Fruit fly (Drosophila melanogaster) whole organism, embryonic: ENCODE measurements around the gene CG44158.

Experiments
- Ada2b ChIP-seq: fragments of 200-800 bp; sonication (Bioruptor generic); IDR thresholded peaks from 2 replicates; pipeline ENCODE4 v1.3.6; 2022; ENCODE audit warnings: missing biosample characterization, missing genetic modification characterization
- CG1024 ChIP-seq: fragments of 200-800 bp; sonication (Bioruptor generic); IDR thresholded peaks from 2 replicates; pipeline ENCODE4 v1.3.6; 2022; ENCODE audit warnings: missing biosample characterization, missing genetic modification characterization
- CG10654 ChIP-seq: fragments of 200-800 bp; sonication (Bioruptor generic); optimal IDR thresholded peaks from 2 replicates; lab custom pipeline; 2016; ENCODE audit warnings: missing biosample characterization, missing genetic modification characterization
- CG12071 ChIP-seq: fragments of 200-800 bp; sonication (Bioruptor generic); optimal IDR thresholded peaks from 3 replicates; lab custom pipeline; 2018; ENCODE audit warnings: missing biosample characterization, mild to moderate bottlenecking, missing genetic modification characterization
- CG12104 ChIP-seq: fragments of 200-800 bp; sonication (Bioruptor generic); optimal IDR thresholded peaks from 3 replicates; lab custom pipeline; 2016; ENCODE audit warnings: missing biosample characterization, missing genetic modification characterization
- CG14050 ChIP-seq: fragments of 200-800 bp; sonication (Bioruptor generic); IDR thresholded peaks from 3 replicates; pipeline ENCODE4 v1.3.6; 2022; ENCODE audit warnings: missing biosample characterization, missing genetic modification characterization
- CG18476 ChIP-seq: fragments of 200-800 bp; sonication (Bioruptor generic); optimal IDR thresholded peaks from 2 replicates; lab custom pipeline; 2016; ENCODE audit warnings: missing biosample characterization, mild to moderate bottlenecking, missing genetic modification characterization
- CG2120 ChIP-seq: fragments of 200-800 bp; sonication (Bioruptor generic); optimal IDR thresholded peaks from 3 replicates; lab custom pipeline; 2016; ENCODE audit warnings: missing biosample characterization, missing genetic modification characterization
- CG31365 ChIP-seq: fragments of 200-800 bp; sonication (Bioruptor generic); optimal IDR thresholded peaks from 2 replicates; lab custom pipeline; 2018; ENCODE audit warnings: missing biosample characterization, mild to moderate bottlenecking, missing genetic modification characterization
- CG4424 ChIP-seq: fragments of 200-800 bp; sonication (Bioruptor generic); optimal IDR thresholded peaks from 3 replicates; lab custom pipeline; 2016; ENCODE audit warnings: missing biosample characterization, missing genetic modification characterization
- CG5180 ChIP-seq: fragments of 200-800 bp; sonication (Bioruptor generic); optimal IDR thresholded peaks from 3 replicates; lab custom pipeline; 2017; ENCODE audit warnings: missing biosample characterization, missing genetic modification characterization, mild to moderate bottlenecking, moderate library complexity, missing genetic modification reagents
- CG6254 ChIP-seq: fragments of 200-800 bp; sonication (Bioruptor generic); optimal IDR thresholded peaks from 3 replicates; lab custom pipeline; 2017; ENCODE audit warnings: mild to moderate bottlenecking, missing biosample characterization, missing genetic modification reagents, missing genetic modification characterization
- CG6689 ChIP-seq: fragments of 200-800 bp; sonication (Bioruptor generic); IDR thresholded peaks from 2 replicates; pipeline ENCODE4 v1.3.6; 2022; ENCODE audit warnings: missing biosample characterization, missing genetic modification characterization
- CG8478 ChIP-seq: fragments of >200 bp; optimal IDR thresholded peaks from 2 replicates; lab custom pipeline; 2018
- CHES-1-like ChIP-seq: fragments of 200-800 bp; sonication (Bioruptor generic); optimal IDR thresholded peaks from 2 replicates; lab custom pipeline; 2016; ENCODE audit warnings: missing biosample characterization, missing genetic modification characterization
- CoRest ChIP-seq: fragments of 200-800 bp; sonication (Bioruptor generic); optimal IDR thresholded peaks from 3 replicates; lab custom pipeline; 2018; ENCODE audit warnings: missing biosample characterization, mild to moderate bottlenecking, missing genetic modification characterization, moderate library complexity
- H15 ChIP-seq: fragments of 200-800 bp; sonication (Bioruptor generic); IDR thresholded peaks from 3 replicates; pipeline ENCODE4 v1.3.6; 2022; ENCODE audit warnings: missing biosample characterization, missing genetic modification characterization
- HLH54F ChIP-seq: fragments of 200-800 bp; sonication (Bioruptor generic); optimal IDR thresholded peaks from 3 replicates; lab custom pipeline; 2016; ENCODE audit warnings: missing biosample characterization, missing genetic modification characterization
- HmgZ ChIP-seq: fragments of 200-800 bp; sonication (Bioruptor generic); optimal IDR thresholded peaks from 2 replicates; lab custom pipeline; 2018; ENCODE audit warnings: missing biosample characterization, mild to moderate bottlenecking, missing genetic modification characterization
- Lhr ChIP-seq: fragments of 200-800 bp; sonication (Bioruptor generic); optimal IDR thresholded peaks from 3 replicates; lab custom pipeline; 2017; ENCODE audit warnings: mild to moderate bottlenecking, missing biosample characterization, missing genetic modification reagents, missing genetic modification characterization
- Mad ChIP-seq: fragments of 200-800 bp; sonication (Bioruptor generic); optimal IDR thresholded peaks from 2 replicates; lab custom pipeline; 2016; ENCODE audit warnings: missing biosample characterization, missing genetic modification characterization
- Nf-YC ChIP-seq: fragments of 200-800 bp; optimal IDR thresholded peaks from 3 replicates; lab custom pipeline; 2019; ENCODE audit warnings: missing biosample characterization, mild to moderate bottlenecking, missing genetic modification characterization, moderate library complexity
- Oaz ChIP-seq: fragments of 200-800 bp; sonication (Bioruptor generic); IDR thresholded peaks from 2 replicates; pipeline ENCODE4 v1.3.6; 2022; ENCODE audit warnings: missing biosample characterization, missing genetic modification characterization
- Opbp ChIP-seq: fragments of 200-800 bp; sonication (Bioruptor generic); IDR thresholded peaks from 3 replicates; pipeline ENCODE4 v1.3.6; 2022; ENCODE audit warnings: missing biosample characterization, missing genetic modification characterization; ENCODE audit not compliant: partially characterized antibody
- Xbp1 ChIP-seq: fragments of 200-800 bp; sonication (Bioruptor generic); optimal IDR thresholded peaks from 3 replicates; lab custom pipeline; 2016; ENCODE audit warnings: missing biosample characterization, mild to moderate bottlenecking, missing genetic modification characterization
- ac ChIP-seq: fragments of 200-800 bp; sonication (Bioruptor generic); optimal IDR thresholded peaks from 3 replicates; lab custom pipeline; 2017; ENCODE audit warnings: missing biosample characterization, mild to moderate bottlenecking, missing genetic modification characterization
- ara ChIP-seq: fragments of 200-800 bp; sonication (Bioruptor generic); IDR thresholded peaks from 2 replicates; pipeline ENCODE4 v1.3.6; 2022; ENCODE audit warnings: missing biosample characterization, missing genetic modification characterization
- bsh ChIP-seq, 2 experiments: fragments of 200-800 bp; sonication (Bioruptor generic); optimal IDR thresholded peaks; 2 replicates each; lab custom pipeline; 2017 to 2018; ENCODE audit warnings: mild to moderate bottlenecking in 2 of 2, missing biosample characterization in 2 of 2, missing genetic modification characterization in 2 of 2, moderate library complexity in 1 of 2
- btn ChIP-seq: fragments of 200-800 bp; sonication (Bioruptor generic); optimal IDR thresholded peaks from 2 replicates; lab custom pipeline; 2016; ENCODE audit warnings: missing biosample characterization, missing genetic modification characterization
- cad ChIP-seq: fragments of >200 bp; optimal IDR thresholded peaks from 2 replicates; lab custom pipeline; 2017; ENCODE audit warnings: missing biosample characterization, missing genetic modification characterization
- corto ChIP-seq: fragments of 200-800 bp; sonication (Bioruptor generic); optimal IDR thresholded peaks from 2 replicates; lab custom pipeline; 2016; ENCODE audit warnings: missing biosample characterization, mild to moderate bottlenecking, missing genetic modification characterization, moderate library complexity
- crol ChIP-seq: fragments of 200-800 bp; sonication (Bioruptor generic); IDR thresholded peaks from 2 replicates; pipeline ENCODE4 v1.3.6; 2022; ENCODE audit warnings: missing biosample characterization, missing genetic modification characterization
- disco-r ChIP-seq: fragments of 200-800 bp; sonication (Bioruptor generic); optimal IDR thresholded peaks from 2 replicates; lab custom pipeline; 2016; ENCODE audit warnings: missing biosample characterization, missing genetic modification characterization
- dm ChIP-seq: fragments of 200-800 bp; sonication (Bioruptor generic); optimal IDR thresholded peaks from 3 replicates; lab custom pipeline; 2016; ENCODE audit warnings: missing biosample characterization, missing genetic modification characterization
- esg ChIP-seq: fragments of 200-800 bp; sonication (Bioruptor generic); conservative IDR thresholded peaks from 2 replicates; pipeline ENCODE4 v1.3.6; 2022; ENCODE audit warnings: missing biosample characterization, missing genetic modification characterization
- ewg ChIP-seq: fragments of 200-800 bp; sonication (Bioruptor generic); optimal IDR thresholded peaks from 3 replicates; lab custom pipeline; 2017; ENCODE audit warnings: mild to moderate bottlenecking, missing biosample characterization, missing genetic modification reagents, missing genetic modification characterization
- fd102C ChIP-seq: fragments of 200-800 bp; sonication (Bioruptor generic); optimal IDR thresholded peaks from 2 replicates; lab custom pipeline; 2018; ENCODE audit warnings: missing biosample characterization, mild to moderate bottlenecking, missing genetic modification characterization, moderate library complexity
- fru ChIP-seq: fragments of >200 bp; optimal IDR thresholded peaks from 2 replicates; lab custom pipeline; 2017
- gem ChIP-seq: fragments of 200-800 bp; sonication (Bioruptor generic); optimal IDR thresholded peaks from 2 replicates; lab custom pipeline; 2019; ENCODE audit warnings: missing biosample characterization, mild to moderate bottlenecking, missing genetic modification characterization, moderate library complexity
- gsb ChIP-seq: fragments of 200-800 bp; sonication (Bioruptor generic); IDR thresholded peaks from 2 replicates; pipeline ENCODE4 v1.3.6; 2022; ENCODE audit warnings: missing biosample characterization, missing genetic modification characterization
- lilli ChIP-seq: fragments of 200-800 bp; sonication (Bioruptor generic); optimal IDR thresholded peaks from 3 replicates; lab custom pipeline; 2016; ENCODE audit warnings: missing biosample characterization, missing genetic modification characterization
- mld ChIP-seq: fragments of 200-800 bp; sonication (Bioruptor generic); IDR thresholded peaks from 3 replicates; pipeline ENCODE4 v1.3.6; 2022; ENCODE audit warnings: missing biosample characterization, missing genetic modification characterization; ENCODE audit not compliant: partially characterized antibody
- nau ChIP-seq: fragments of 200-800 bp; sonication (Bioruptor generic); optimal IDR thresholded peaks from 3 replicates; lab custom pipeline; 2017; ENCODE audit warnings: missing biosample characterization, mild to moderate bottlenecking, missing genetic modification characterization, missing genetic modification reagents
- onecut ChIP-seq: fragments of 200-800 bp; sonication (Bioruptor generic); IDR thresholded peaks from 2 replicates; pipeline ENCODE4 v1.3.6; 2022; ENCODE audit warnings: missing biosample characterization, missing genetic modification characterization
- phol ChIP-seq: fragments of 200-800 bp; sonication (Bioruptor generic); optimal IDR thresholded peaks from 3 replicates; lab custom pipeline; 2018; ENCODE audit warnings: missing biosample characterization, mild to moderate bottlenecking, missing genetic modification characterization, moderate library complexity
- pzg ChIP-seq: fragments of 200-800 bp; sonication (Bioruptor generic); optimal IDR thresholded peaks from 3 replicates; lab custom pipeline; 2018; ENCODE audit warnings: missing biosample characterization, mild to moderate bottlenecking, missing genetic modification characterization, moderate library complexity
- scrt ChIP-seq: fragments of 200-800 bp; sonication (Bioruptor generic); optimal IDR thresholded peaks from 2 replicates; lab custom pipeline; 2018; ENCODE audit warnings: missing biosample characterization, mild to moderate bottlenecking, missing genetic modification characterization, moderate library complexity
- slbo ChIP-seq: fragments of 200-800 bp; sonication (Bioruptor generic); IDR thresholded peaks from 2 replicates; pipeline ENCODE4 v1.3.6; 2022; ENCODE audit warnings: missing biosample characterization, missing genetic modification characterization
- tin ChIP-seq: fragments of 200-800 bp; sonication (Bioruptor generic); optimal IDR thresholded peaks from 3 replicates; lab custom pipeline; 2016; ENCODE audit warnings: missing biosample characterization, missing genetic modification characterization
- z ChIP-seq: fragments of 200-800 bp; sonication (Bioruptor generic); IDR thresholded peaks from 3 replicates; pipeline ENCODE4 v1.3.6; 2022; ENCODE audit warnings: missing biosample characterization, missing genetic modification characterization

Gene CG44158

DNA sequence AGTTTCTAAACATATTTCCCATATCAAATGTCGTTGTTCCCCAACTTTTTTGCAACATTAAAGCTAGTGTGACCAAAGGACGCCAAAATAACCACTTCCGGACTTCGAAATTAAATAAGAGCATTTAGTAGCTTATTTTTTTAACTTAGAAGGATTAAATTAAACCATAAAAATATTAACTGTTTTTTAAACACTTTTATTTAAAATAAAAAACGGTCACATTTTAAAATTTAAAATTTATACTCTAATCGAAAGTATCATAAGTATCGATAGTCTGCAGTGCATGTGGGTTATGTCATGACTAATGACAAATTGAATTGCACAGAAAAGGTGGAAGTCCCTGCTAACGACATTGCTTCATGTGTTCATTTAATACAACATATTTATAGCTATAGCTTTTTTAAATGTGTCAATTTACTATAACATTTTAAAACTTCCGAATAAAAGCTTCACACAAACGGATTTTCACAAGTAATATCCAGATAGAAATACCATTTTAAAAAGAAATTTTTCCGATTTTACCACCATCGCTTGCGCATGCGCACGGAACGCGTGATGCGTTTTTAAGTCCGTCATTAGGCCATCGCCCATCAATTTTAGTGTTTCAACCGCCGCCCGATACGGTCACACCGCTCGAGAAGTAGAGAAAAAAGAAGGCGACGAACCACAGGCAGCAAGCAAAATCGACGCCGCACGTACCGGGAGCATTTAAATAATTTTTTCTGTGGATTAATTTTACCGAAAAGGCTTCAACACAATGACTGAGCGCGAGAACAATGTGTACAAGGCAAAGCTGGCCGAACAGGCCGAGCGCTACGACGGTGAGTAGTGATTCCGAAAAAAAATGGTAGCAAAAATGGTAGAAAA, 33.7 kb downstream of the CG44158 start, which contains the start of the genes CG7156 and 14-3-3epsilon (continued):
- no peak for TF ChIP-seq HLH54F (GFP tag; lab: Kevin White, UChicago)
- TF ChIP-seq dm (GFP tag; lab: Kevin White, UChicago), result peak; percentile 49
- peak; percentile 19 for TF ChIP-seq tin (GFP tag; lab: Kevin White, UChicago)
- TF ChIP-seq lilli, result peak; percentile 59
- TF ChIP-seq CoRest (tag; lab: Kevin White, UChicago), result peak; percentile 66
- TF ChIP-seq bsh (GFP tag; optimal IDR thresholded peaks at IDR 0.05; lab: Kevin White, UChicago), result peak in 1 of 2 experiments; percentile 65
- no peak for TF ChIP-seq disco-r
- TF ChIP-seq slbo (GFP tag; lab: Robert Waterston, UW), result peak; percentile 65
- peak; percentile 24 for TF ChIP-seq CG4424 (GFP tag; lab: Kevin White, UChicago)
- peak; percentile 92 for TF ChIP-seq Lhr (GFP tag; lab: Kevin White, UChicago)
- TF ChIP-seq CG14050 (GFP tag; lab: Robert Waterston, UW), result no peak
- TF ChIP-seq gsb (GFP tag; lab: Robert Waterston, UW), result no peak
- TF ChIP-seq z (GFP tag; lab: Robert Waterston, UW), result no peak
- TF ChIP-seq ara, result no peak
- TF ChIP-seq CG5180 (GFP tag; lab: Kevin White, UChicago), result no peak
- TF ChIP-seq Mad (GFP tag; lab: Kevin White, UChicago), result peak; percentile 23
- peak; percentile 18 for TF ChIP-seq HmgZ (tag; lab: Kevin White, UChicago)
- TF ChIP-seq pzg (GFP tag; lab: Kevin White, UChicago), result peak; percentile 70
- peak; percentile 30 for TF ChIP-seq CG10654 (GFP tag; lab: Kevin White, UChicago)
- TF ChIP-seq crol, result no peak
- TF ChIP-seq fd102C, result no peak
- peak; percentile 71 for TF ChIP-seq gem
- TF ChIP-seq ewg, result peak; percentile 100
- peak; percentile 33; the same call in 1 of the 2 replicates for TF ChIP-seq CG6689
- no peak for TF ChIP-seq CG18476 (GFP tag; lab: Kevin White, UChicago)
- no peak for TF ChIP-seq Ada2b (GFP tag; lab: Robert Waterston, UW)
- TF ChIP-seq corto (GFP tag; lab: Kevin White, UChicago), result no peak
- no peak for TF ChIP-seq CG6254 (GFP tag; lab: Kevin White, UChicago)
- no peak for TF ChIP-seq ac
- TF ChIP-seq Opbp (GFP tag; lab: Robert Waterston, UW), result 0 out of 3 replicates have a peak, but pooled peaks have one; percentile 22
- no peak for TF ChIP-seq fru (lab: Kevin White, UChicago)
- peak; percentile 36 for TF ChIP-seq CG12104
- TF ChIP-seq H15 (GFP tag; lab: Robert Waterston, UW), result 0 out of 3 replicates have a peak, but pooled peaks have one; percentile 15
- TF ChIP-seq Oaz (GFP tag; lab: Robert Waterston, UW), result no peak
- TF ChIP-seq CG12071 (GFP tag; lab: Kevin White, UChicago), result peak; percentile 30
- TF ChIP-seq phol (tag; lab: Kevin White, UChicago), result peak; percentile 82
- no peak for TF ChIP-seq esg (GFP tag; lab: Robert Waterston, UW)
- peak; percentile 49 for TF ChIP-seq Nf-YC (tag; lab: Kevin White, UChicago)
- TF ChIP-seq CG8478, result peak; percentile 91
- TF ChIP-seq CG1024, result no peak
- peak; percentile 46 for TF ChIP-seq CG2120 (GFP tag; lab: Kevin White, UChicago)
- peak; percentile 73 for TF ChIP-seq Xbp1 (GFP tag; lab: Kevin White, UChicago)
- 0 out of 3 replicates have a peak, but pooled peaks have one; percentile 26 for TF ChIP-seq mld (GFP tag; lab: Robert Waterston, UW)
- TF ChIP-seq CHES-1-like, result peak; percentile 32
- TF ChIP-seq scrt (GFP tag; lab: Kevin White, UChicago), result peak; percentile 10
- no peak for TF ChIP-seq CG31365 (tag; lab: Kevin White, UChicago)
- TF ChIP-seq btn (GFP tag; lab: Kevin White, UChicago), result no peak
- peak; percentile 25; the same call in 1 of the 2 replicates for TF ChIP-seq onecut
- no peak for TF ChIP-seq cad
- no peak for TF ChIP-seq nau (GFP tag; lab: Kevin White, UChicago)
